Worm (Caenorhabditis elegans) whole organism, early embryonic: ENCODE data around the gene fbxc-48.

Experiments
- ama-1 ChIP-seq: fragments of 150-350 bp; optimal IDR thresholded peaks from 2 replicates; lab custom pipeline; 2014
- ceh-13 ChIP-seq: fragments of 200-800 bp; sonication (Bioruptor generic); optimal IDR thresholded peaks from 2 replicates; lab custom pipeline; 2018; ENCODE audit warnings: mild to moderate bottlenecking, missing genetic modification characterization, missing compliant biosample characterization
- hnd-1 ChIP-seq: sonication (generic microtip); optimal IDR thresholded peaks from 2 replicates; lab custom pipeline; 2016; ENCODE audit warnings: missing genetic modification characterization, missing compliant biosample characterization
- sea-1 ChIP-seq: fragments of 200-800 bp; sonication (Bioruptor generic); conservative IDR thresholded peaks from 2 replicates; pipeline ENCODE4 v1.3.6; 2022; ENCODE audit warnings: missing genetic modification characterization, missing compliant biosample characterization
- tra-4 ChIP-seq: sonication (generic microtip); optimal IDR thresholded peaks from 2 replicates; lab custom pipeline; 2017; ENCODE audit warnings: missing genetic modification characterization, missing compliant biosample characterization

ce11 chrII:757224-757623, 16.5 kb upstream of the fbxc-48 start:
- TF ChIP-seq tra-4 (tag; lab: Kevin White, UChicago) (no peak), ama-1 (no peak), ceh-13 (GFP tag; lab: Kevin White, UChicago) (no peak), hnd-1 (tag; lab: Kevin White, UChicago) (no peak), sea-1 (no peak)
